Worm (Caenorhabditis elegans): Measurements from ENCODE around the gene M176.5.
"Not testable (repeated sequence)": the region's sequence is repeated elsewhere in the genome, so short reads cannot be mapped to it uniquely, and the experiment has no call there.

M176.5 gene

DNA sequence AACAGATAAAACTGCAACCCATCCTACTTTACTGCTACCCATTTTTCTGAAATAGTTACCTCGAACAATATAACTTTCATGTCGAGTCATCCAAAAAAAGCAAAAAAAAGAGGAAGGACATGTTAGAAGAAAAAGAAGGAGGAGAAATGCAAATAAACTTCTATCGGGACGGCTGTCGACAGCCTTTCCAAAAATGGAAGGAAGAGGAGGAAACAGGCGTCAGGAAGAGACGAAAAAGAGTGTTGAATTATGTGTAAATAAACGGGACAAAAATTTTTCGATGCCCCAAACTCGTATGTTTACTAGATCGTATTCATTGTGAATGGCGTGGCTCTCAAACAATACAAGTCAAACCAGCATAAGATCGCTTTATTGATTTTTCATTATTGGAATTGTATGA is at the start of gene M176.5:
Gene M176.5 (minus strand): TSS at position 101 of the 400 bp plus-strand sequence.
- no peak for TF ChIP-seq unc-62 (GFP tag; optimal IDR thresholded peaks at IDR 0.05)

DNA sequence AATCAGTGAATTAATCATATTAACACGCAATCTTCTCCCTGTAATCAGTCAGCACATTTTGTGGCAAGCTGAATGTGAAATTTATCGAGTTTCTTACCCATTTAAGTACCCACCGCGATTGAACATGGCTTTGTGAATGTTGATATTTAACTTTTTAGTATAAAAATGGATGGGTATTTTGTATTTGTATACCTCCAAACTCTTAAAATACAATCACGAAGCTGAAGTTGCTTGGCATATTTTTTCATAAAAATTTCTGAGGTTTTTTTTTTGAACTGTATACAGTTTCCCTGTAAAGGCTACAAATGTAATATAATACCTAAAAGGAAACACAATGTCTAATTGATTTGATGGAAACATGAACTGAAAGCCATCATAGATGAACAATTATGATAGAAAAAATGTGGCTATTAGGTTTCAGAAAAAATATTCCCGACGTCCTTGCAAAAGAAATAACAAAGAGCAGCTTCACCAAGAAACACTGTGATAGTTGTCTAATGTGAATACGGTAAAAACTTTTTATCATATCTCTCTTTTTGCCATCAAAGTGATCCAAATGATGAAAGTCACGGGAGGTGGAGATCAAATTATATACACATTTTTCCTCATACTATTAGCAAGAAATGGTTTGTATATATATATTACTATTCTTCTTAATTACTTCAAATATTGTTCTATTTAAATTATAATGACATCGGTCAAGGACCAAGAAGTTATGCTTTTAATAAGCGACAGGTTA is 47.0 kb upstream of the M176.5 start, which contains the start of the genes chil-25 and chil-26:
Gene chil-25 (minus strand): TSS at position 101 of the 739 bp plus-strand sequence.
Gene chil-26 (plus strand): TSS at position 689 of the 739 bp plus-strand sequence.
- no peak for TF ChIP-seq unc-62 (GFP tag; optimal IDR thresholded peaks at IDR 0.05)

DNA sequence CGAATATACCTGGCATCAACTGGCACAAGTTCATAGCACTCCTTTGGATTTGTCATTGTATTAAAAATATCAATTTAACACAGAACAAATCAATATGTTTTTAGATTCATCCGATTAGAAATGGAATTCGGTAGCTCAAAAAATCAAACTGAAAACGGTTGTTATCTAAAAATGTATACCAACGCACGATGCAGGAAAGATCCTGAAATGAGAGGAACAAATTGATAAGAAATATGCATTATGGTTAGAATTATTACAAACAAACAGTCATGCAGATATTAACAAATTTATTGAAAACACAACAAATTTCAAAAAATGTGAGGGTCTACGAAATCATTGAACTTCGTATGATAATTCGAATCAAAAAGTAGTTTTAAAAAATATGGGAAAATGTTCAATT is 42.5 kb upstream of the M176.5 start, which contains the start of gene T19H5.6:
Gene T19H5.6 (minus strand): TSS at position 195 of the 400 bp plus-strand sequence.
- TF ChIP-seq unc-62 (GFP tag; optimal IDR thresholded peaks at IDR 0.05), result no peak

DNA sequence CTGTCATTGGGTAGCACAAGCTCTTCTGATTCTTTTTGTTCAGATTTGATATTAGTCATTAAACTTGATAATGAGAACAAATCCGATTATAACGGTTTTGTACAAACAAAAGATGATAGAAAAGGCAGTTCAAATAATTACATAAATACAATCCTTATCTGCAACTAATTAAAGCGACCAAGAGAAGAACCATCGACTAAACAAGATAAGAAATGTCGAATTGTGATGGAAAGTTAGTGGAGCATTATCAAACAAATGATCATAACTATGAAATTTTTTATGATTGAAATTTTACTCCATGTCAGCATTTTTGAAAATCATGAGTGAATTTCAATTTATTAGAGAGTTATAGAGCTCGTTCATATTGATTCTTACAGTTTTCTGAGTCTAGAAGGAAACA is 40.9 kb upstream of the M176.5 start, which contains the start of gene chil-23:
Gene chil-23 (minus strand): TSS at position 198 of the 400 bp plus-strand sequence.
- TF ChIP-seq unc-62 (GFP tag; optimal IDR thresholded peaks at IDR 0.05), result no peak

DNA sequence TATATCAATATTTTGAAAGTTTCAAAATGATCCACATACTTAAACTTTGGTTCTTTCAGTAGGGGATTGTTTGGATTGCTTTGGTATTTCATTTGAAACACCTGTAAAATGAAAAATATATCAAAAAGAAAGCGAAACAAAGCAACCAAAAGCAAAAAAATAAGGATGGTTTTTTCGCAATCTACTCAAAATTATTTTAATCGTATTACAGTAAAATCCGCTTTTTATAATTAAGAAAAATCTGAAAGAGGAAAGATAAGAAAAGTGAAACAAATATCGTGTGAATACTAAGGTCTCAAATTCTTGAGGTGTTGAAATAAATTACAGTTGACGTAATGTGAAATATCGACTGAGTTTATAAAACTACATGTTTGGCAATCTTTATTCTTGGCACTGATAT is 38.6 kb upstream of the M176.5 start, which contains the start of gene chil-22:
Gene chil-22 (minus strand): TSS at position 101 of the 400 bp plus-strand sequence.
- TF ChIP-seq unc-62 (GFP tag; optimal IDR thresholded peaks at IDR 0.05), result no peak

DNA sequence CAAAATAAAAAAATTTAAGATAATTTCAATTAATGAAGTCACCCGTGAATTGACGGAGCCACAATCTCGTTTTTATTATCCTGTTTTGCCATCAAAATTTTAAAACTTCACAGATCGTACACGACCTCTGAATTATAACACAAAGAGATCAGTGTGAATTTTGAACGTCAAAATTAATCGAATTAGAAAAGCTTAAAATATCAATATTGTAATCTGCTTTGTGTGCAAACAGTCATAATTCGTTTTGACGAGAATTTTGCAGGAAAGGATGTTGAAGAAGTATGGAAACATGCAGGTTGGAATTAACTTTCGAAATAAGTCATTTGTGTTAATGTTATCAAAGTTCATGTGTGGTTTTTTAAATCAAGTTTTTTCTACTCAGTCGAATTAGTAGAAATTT is 34.3 kb upstream of the M176.5 start, which contains the start of gene chil-21:
Gene chil-21 (minus strand): TSS at position 101 of the 400 bp plus-strand sequence.
- not testable (repeated sequence) for TF ChIP-seq unc-62 (GFP tag; optimal IDR thresholded peaks at IDR 0.05)

DNA sequence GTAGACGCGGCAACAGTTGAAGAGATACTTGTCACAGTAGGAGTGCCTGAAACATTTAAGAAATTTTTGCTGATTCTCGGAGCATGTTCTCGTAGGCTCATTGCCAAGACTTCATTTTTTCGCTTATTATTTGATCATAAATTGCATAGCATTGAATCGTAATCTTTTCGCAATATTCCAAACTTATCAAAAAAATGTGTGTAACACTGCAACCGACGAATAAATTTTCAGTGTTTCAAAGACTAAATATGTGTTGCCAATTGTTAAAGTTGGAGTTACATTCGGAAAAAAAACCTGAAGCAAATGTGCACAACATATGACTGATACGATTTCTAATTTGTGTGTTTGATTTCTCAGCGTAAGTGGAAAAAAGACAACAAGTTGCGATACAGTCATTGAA is 31.9 kb upstream of the M176.5 start, which contains the start of gene R09D1.14:
Gene R09D1.14 (minus strand): TSS at position 101 of the 400 bp plus-strand sequence.
- not testable (repeated sequence) for TF ChIP-seq unc-62 (GFP tag; optimal IDR thresholded peaks at IDR 0.05)

DNA sequence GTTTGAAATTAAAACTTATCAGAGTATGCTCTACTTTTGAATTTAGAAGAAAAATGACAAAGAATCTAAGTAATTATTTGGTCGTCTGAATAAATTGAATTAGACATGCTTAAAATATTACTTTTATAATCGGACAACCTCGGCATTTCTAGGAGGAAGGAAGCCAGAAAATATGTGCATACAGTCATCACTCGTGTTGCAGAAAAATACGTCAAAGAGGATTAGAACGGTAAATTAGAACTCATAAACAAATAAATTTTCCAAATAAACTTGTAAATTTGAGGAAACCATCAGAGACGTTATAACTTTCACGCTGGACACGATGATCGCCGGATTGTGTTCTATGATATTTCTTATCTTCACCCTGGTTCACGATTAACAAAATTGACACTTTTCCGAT is 26.8 kb upstream of the M176.5 start, which contains the start of gene chil-19:
Gene chil-19 (minus strand): TSS at position 101 of the 400 bp plus-strand sequence.
- no peak for TF ChIP-seq unc-62 (GFP tag; optimal IDR thresholded peaks at IDR 0.05)

DNA sequence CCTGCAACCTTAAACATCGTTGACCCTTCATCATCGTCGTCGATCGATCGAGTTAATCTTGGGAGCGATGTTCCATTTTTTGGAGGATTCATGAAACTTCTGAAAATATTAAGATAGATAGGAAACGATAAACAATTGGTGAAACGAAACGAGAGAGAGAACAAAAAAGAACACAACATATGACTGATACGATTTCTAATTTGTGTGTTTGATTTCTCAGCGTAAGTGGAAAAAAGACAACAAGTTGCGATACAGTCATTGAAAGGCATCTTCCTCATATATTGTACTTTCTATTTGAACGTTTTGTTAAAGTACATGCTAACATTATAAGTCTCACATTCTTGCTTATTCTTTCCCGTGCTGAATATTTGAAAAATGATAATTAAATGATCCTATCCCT is 24.6 kb upstream of the M176.5 start, which contains the start of gene R09D1.12:
Gene R09D1.12 (minus strand): TSS at position 101 of the 400 bp plus-strand sequence.
- TF ChIP-seq unc-62 (GFP tag; optimal IDR thresholded peaks at IDR 0.05), result not testable (repeated sequence)

DNA sequence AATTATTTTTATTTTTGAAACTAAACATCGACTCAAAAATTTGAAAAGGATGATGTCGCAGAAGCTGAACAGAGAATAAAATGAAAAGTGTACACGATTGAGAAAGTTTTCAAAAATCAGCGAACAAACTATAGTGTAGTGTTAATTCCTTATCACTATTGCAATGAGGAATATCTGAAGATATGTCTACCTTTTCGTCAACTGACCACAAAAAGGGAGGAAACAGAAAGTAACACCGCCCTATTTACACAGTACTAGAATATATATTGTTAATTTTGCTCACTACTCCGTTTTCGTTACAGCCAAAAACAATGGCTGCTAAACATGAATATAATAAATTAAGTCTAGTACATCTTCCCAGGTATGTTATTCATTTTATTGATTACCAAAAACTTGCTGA is 20.4 kb upstream of the M176.5 start, which contains the start of gene chil-18:
Gene chil-18 (plus strand): TSS at position 301 of the 400 bp plus-strand sequence.
- TF ChIP-seq unc-62 (GFP tag; optimal IDR thresholded peaks at IDR 0.05), result no peak

DNA sequence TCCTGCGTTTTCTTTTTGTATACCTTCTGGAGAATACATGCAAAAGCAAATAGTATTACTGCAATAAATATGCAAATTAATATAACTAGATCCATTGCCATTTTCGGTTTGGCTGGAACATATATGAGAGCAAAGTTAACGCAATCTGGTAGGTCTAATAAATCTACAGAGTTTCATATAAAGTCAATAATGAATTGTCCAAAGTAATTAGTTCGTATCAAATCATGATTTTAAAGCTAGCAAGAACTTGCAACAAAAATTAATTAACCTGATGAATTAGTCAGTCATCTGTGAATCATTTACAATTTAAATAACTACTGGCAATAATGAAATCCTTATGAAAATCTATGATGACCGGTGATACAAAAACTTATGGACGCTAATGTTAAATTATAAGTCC is 17.8 kb upstream of the M176.5 start, which contains the start of gene R09D1.13:
Gene R09D1.13 (minus strand): TSS at position 101 of the 400 bp plus-strand sequence.
- TF ChIP-seq unc-62 (GFP tag; optimal IDR thresholded peaks at IDR 0.05), result no peak

DNA sequence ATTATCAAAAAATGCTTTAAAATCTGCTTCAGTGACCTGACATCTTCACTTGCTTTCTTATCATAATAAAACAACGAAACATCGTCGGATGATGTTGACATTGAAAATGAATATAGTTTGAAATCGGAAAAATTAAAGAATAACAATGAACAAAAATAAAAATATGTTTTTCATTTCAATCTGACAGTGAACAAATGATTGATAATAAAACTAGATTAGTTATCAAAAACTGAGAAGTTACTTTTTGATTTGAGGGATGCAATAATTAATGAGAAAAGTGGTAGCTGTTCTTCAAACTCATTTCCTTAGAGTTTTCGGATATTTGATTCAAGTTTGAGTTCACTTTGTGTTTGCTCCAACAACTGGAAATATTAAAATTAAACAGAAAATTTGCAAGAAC is 16.0 kb upstream of the M176.5 start, which contains the start of gene chil-15:
Gene chil-15 (minus strand): TSS at position 101 of the 400 bp plus-strand sequence.
- TF ChIP-seq unc-62 (GFP tag; optimal IDR thresholded peaks at IDR 0.05), result no peak

DNA sequence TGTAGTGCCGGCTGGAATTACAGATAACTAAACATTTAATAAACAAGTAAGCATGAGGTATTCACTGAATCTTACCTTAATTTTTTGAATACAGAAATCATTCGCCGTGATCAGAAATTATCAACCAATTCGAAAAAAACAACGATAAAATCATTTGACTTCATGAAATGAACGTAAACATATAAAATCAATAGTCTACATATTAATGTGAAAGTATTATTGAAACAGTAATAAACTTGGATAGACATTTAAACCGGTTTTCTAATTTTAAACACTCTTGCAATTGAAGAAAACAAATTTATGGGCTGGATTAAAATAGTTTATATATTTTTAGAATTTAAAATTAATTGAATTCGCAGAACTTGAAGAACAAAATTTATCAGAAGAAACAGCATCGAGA is 14.3 kb upstream of the M176.5 start, which contains the start of gene chil-16:
Gene chil-16 (minus strand): TSS at position 101 of the 400 bp plus-strand sequence.
- no peak for TF ChIP-seq unc-62 (GFP tag; optimal IDR thresholded peaks at IDR 0.05)

DNA sequence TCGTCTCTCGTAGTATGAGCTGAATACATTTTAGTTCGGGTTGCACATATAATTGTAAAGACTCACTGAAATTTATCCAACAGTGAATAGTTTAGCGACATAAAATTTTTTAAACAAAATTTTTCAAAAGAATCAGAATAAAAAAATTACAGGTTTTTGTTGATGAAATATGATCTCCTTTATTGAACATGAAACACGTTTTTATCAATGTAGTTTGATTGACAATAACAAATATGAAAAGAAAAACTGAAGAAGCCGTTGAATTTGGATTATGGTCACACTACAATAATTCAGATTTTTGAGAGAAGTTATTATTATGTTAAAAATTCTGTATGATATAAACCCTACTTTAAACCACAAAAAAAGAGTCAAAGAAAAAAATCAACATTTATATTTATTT is 12.5 kb upstream of the M176.5 start, which contains the start of gene chil-17:
Gene chil-17 (minus strand): TSS at position 101 of the 400 bp plus-strand sequence.
- TF ChIP-seq unc-62 (GFP tag; optimal IDR thresholded peaks at IDR 0.05), result no peak

DNA sequence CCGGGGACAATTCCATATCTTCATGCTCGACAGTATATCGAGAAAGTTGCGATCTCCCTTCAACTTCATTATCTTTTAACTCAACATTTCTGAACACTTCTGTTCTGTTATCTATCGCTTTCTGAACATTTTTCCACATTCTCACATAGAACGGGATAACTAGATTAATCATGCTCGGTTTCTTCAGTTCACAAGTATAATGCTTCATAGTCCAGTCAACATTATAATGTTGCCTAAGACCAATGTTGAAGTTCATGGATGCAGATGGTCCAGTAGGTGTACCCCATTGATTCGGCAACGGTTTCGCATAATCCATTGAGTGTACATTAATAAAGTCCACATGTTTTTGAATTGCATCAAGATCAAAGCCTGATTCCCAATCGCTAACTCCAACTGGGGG is 11.3 kb upstream of the M176.5 start:
- TF ChIP-seq unc-62 (GFP tag; optimal IDR thresholded peaks at IDR 0.05), result no peak

DNA sequence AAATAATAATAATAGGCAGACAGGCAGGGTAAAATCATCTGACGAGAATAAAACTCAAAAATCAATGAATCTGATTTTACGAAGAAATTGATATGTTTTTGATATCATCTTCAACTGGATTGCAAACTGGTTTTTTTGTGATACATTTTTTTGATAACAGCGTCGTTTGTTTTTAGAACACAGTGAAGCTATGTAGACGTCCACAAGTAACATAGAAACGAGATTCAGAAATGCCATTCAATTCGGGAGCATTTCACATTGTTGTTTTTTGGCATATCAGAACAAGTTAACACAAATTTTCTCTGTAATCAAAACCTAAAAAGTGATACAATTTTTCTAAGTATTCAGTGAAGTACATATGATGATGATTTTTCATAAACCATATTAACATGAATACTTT is 10.7 kb upstream of the M176.5 start, which contains the start of gene chil-13:
Gene chil-13 (minus strand): TSS at position 101 of the 400 bp plus-strand sequence.
- TF ChIP-seq unc-62 (GFP tag; optimal IDR thresholded peaks at IDR 0.05), result no peak

Data from whole organism, dauer.